Worm (Caenorhabditis elegans): ENCODE data around the gene unc-43.

DNA sequence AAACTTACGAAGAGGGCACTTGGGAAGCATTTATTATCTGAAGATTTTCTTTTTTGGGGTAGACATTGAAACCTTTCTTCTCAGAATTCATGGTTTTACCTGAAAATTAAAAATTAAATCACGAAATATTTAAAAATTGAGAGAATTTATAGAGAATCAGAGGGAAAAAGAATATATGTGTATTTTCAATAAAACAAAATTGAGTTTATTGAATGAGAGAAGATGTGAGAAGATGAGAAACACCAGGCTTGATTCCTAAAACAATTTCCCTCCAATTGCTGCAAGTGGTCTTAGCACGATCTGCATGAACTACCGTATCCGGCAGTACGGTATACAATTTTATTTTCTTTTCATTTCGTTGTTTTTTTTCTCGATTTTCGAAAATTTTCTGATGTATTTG, 7.1 kb upstream of the unc-43 start, which contains the start of gene R11A8.1:
- TF ChIP-seq daf-12 (tag; optimal IDR thresholded peaks at IDR 0.05) (no peak), elt-2 (tag; optimal IDR thresholded peaks at IDR 0.05) (no peak), nhr-23 (tag; optimal IDR thresholded peaks at IDR 0.05) (no peak), nhr-77 (tag; optimal IDR thresholded peaks at IDR 0.05) (no peak)
